Worm (Caenorhabditis elegans) whole organism, young adult: Measurements from ENCODE around the gene moc-5.
A peak's percentile ranks its signal among the peaks of the same experiment; 100 is the strongest.

Experiments
- B0261.1 ChIP-seq: sonication (generic microtip); optimal IDR thresholded peaks from 2 replicates; lab custom pipeline; 2016; ENCODE audit warnings: mild to moderate bottlenecking, missing genetic modification characterization, moderate library complexity, missing compliant biosample characterization
- C17E4.6 ChIP-seq: fragments of 200-800 bp; sonication (Bioruptor generic); IDR thresholded peaks from 2 replicates; pipeline ENCODE4 v1.3.6; 2022; ENCODE audit warnings: missing genetic modification reagents, missing genetic modification characterization, missing compliant biosample characterization
- D2030.7 ChIP-seq: fragments of 200-800 bp; sonication (Bioruptor generic); IDR thresholded peaks from 2 replicates; pipeline ENCODE4 v1.3.6; 2022; ENCODE audit warnings: missing genetic modification reagents, missing genetic modification characterization, missing compliant biosample characterization
- F22D6.2 ChIP-seq: sonication (generic microtip); optimal IDR thresholded peaks from 2 replicates; lab custom pipeline; 2016; ENCODE audit warnings: mild to moderate bottlenecking, missing genetic modification characterization, missing compliant biosample characterization
- F39B2.1 ChIP-seq: fragments of 200-800 bp; sonication (Bioruptor generic); IDR thresholded peaks from 2 replicates; pipeline ENCODE4 v1.3.6; 2022; ENCODE audit warnings: missing genetic modification reagents, missing genetic modification characterization, missing compliant biosample characterization
- F57C9.4 ChIP-seq: sonication (generic microtip); optimal IDR thresholded peaks from 2 replicates; lab custom pipeline; 2017; ENCODE audit warnings: mild to moderate bottlenecking, missing genetic modification characterization, missing compliant biosample characterization
- T07F8.4 ChIP-seq: sonication (generic microtip); optimal IDR thresholded peaks from 2 replicates; lab custom pipeline; 2016; ENCODE audit warnings: mild to moderate bottlenecking, missing genetic modification characterization, moderate library complexity, missing compliant biosample characterization
- Y53G8AR.9 ChIP-seq: fragments of 200-800 bp; sonication (Bioruptor generic); conservative IDR thresholded peaks from 2 replicates; pipeline ENCODE4 v1.3.6; 2022; ENCODE audit warnings: missing genetic modification reagents, missing genetic modification characterization, missing compliant biosample characterization
- Y95B8A.8 ChIP-seq: fragments of 200-800 bp; sonication (Bioruptor generic); IDR thresholded peaks from 2 replicates; pipeline ENCODE4 v1.3.6; 2022; ENCODE audit warnings: missing genetic modification reagents, missing genetic modification characterization, missing compliant biosample characterization
- akir-1 ChIP-seq: fragments of 200-800 bp; sonication (Bioruptor generic); optimal IDR thresholded peaks from 2 replicates; lab custom pipeline; 2018; ENCODE audit warnings: mild to moderate bottlenecking, missing genetic modification characterization, moderate library complexity, missing compliant biosample characterization
- aptf-2 ChIP-seq: fragments of 200-800 bp; sonication (Bioruptor generic); conservative IDR thresholded peaks from 2 replicates; pipeline ENCODE4 v1.3.6; 2022; ENCODE audit warnings: missing genetic modification reagents, missing genetic modification characterization, missing compliant biosample characterization
- aptf-3 ChIP-seq: fragments of 200-800 bp; sonication (Bioruptor generic); IDR thresholded peaks from 2 replicates; pipeline ENCODE4 v1.3.6; 2022; ENCODE audit warnings: missing genetic modification characterization, missing compliant biosample characterization
- attf-6 ChIP-seq: fragments of 200-800 bp; sonication (Bioruptor generic); IDR thresholded peaks from 2 replicates; pipeline ENCODE4 v1.3.6; 2022; ENCODE audit warnings: missing genetic modification reagents, missing genetic modification characterization, missing compliant biosample characterization
- bed-2 ChIP-seq: fragments of 200-800 bp; sonication (Bioruptor generic); IDR thresholded peaks from 2 replicates; pipeline ENCODE4 v1.3.6; 2022; ENCODE audit warnings: missing genetic modification reagents, missing genetic modification characterization, missing compliant biosample characterization
- chd-7 ChIP-seq: sonication (generic microtip); optimal IDR thresholded peaks from 2 replicates; lab custom pipeline; 2016; ENCODE audit warnings: mild to moderate bottlenecking, missing genetic modification characterization, moderate library complexity, missing compliant biosample characterization
- ets-4 ChIP-seq: fragments of 200-800 bp; sonication (Bioruptor generic); optimal IDR thresholded peaks from 2 replicates; lab custom pipeline; 2018; ENCODE audit warnings: mild to moderate bottlenecking, missing genetic modification characterization, missing compliant biosample characterization
- fkh-3 ChIP-seq: sonication (generic microtip); optimal IDR thresholded peaks from 2 replicates; lab custom pipeline; 2016; ENCODE audit warnings: mild to moderate bottlenecking, missing genetic modification characterization, missing compliant biosample characterization
- hlh-26 ChIP-seq: fragments of 200-800 bp; sonication (Bioruptor generic); conservative IDR thresholded peaks from 2 replicates; pipeline ENCODE4 v1.3.6; 2022; ENCODE audit warnings: missing genetic modification reagents, missing genetic modification characterization, missing compliant biosample characterization
- hmg-20 ChIP-seq: fragments of 200-800 bp; sonication (Bioruptor generic); IDR thresholded peaks from 2 replicates; pipeline ENCODE4 v1.3.6; 2022; ENCODE audit warnings: missing genetic modification reagents, missing genetic modification characterization, missing compliant biosample characterization
- hrde-1 ChIP-seq: sonication (generic microtip); optimal IDR thresholded peaks from 2 replicates; lab custom pipeline; 2016; ENCODE audit warnings: missing genetic modification characterization, mild to moderate bottlenecking, missing compliant biosample characterization, moderate library complexity, missing genotype, missing genetic modification reagents, borderline replicate concordance
- lir-1 ChIP-seq: fragments of 200-800 bp; sonication (Bioruptor generic); conservative IDR thresholded peaks from 2 replicates; pipeline ENCODE4 v1.3.6; 2022; ENCODE audit warnings: missing genetic modification reagents, missing genetic modification characterization, missing compliant biosample characterization
- lsl-1 ChIP-seq: fragments of 200-800 bp; sonication (Bioruptor generic); optimal IDR thresholded peaks from 2 replicates; lab custom pipeline; 2018; ENCODE audit warnings: mild to moderate bottlenecking, missing genetic modification characterization, moderate library complexity, missing compliant biosample characterization
- madf-3 ChIP-seq: fragments of 200-800 bp; sonication (Bioruptor generic); IDR thresholded peaks from 2 replicates; pipeline ENCODE4 v1.3.6; 2022; ENCODE audit warnings: missing genetic modification reagents, missing genetic modification characterization, missing compliant biosample characterization
- nfya-2 ChIP-seq: fragments of 200-800 bp; sonication (Bioruptor generic); IDR thresholded peaks from 2 replicates; pipeline ENCODE4 v1.3.6; 2022; ENCODE audit warnings: missing genetic modification reagents, missing genetic modification characterization, missing compliant biosample characterization
- nhr-120 ChIP-seq: fragments of 200-800 bp; sonication (Bioruptor generic); IDR thresholded peaks from 2 replicates; pipeline ENCODE4 v1.3.6; 2022; ENCODE audit warnings: missing genetic modification characterization, missing compliant biosample characterization
- pbrm-1 ChIP-seq: fragments of 200-800 bp; sonication (Bioruptor generic); IDR thresholded peaks from 2 replicates; pipeline ENCODE4 v1.3.6; 2022; ENCODE audit warnings: missing genetic modification reagents, missing genetic modification characterization, missing compliant biosample characterization
- rec-8 ChIP-seq, 2 experiments: sonication (generic microtip); optimal IDR thresholded peaks; 2 replicates each; lab custom pipeline; 2016; ENCODE audit warnings: mild to moderate bottlenecking in 2 of 2, missing genetic modification characterization in 2 of 2, missing genetic modification reagents in 2 of 2, missing genotype in 2 of 2, missing biosample characterization in 1 of 2, missing compliant biosample characterization in 1 of 2, moderate library complexity in 1 of 2
- rpc-1 ChIP-seq, 2 experiments: fragments of 150-350 bp in 1 of 2; sonication (generic microtip) in 1 of 2; optimal IDR thresholded peaks; 2 replicates each; lab custom pipeline; 2014 to 2018; ENCODE audit warnings: missing biosample characterization in 1 of 2, missing genetic modification characterization in 1 of 2, missing genetic modification reagents in 1 of 2, missing genotype in 1 of 2
- sdz-38 ChIP-seq: sonication (generic microtip); optimal IDR thresholded peaks from 2 replicates; lab custom pipeline; 2016; ENCODE audit warnings: missing genotype, missing genetic modification characterization, missing compliant biosample characterization
- sea-2 ChIP-seq: fragments of 200-800 bp; sonication (Bioruptor generic); IDR thresholded peaks from 2 replicates; pipeline ENCODE4 v1.3.6; 2022; ENCODE audit warnings: missing genetic modification characterization, missing compliant biosample characterization
- snpc-1.1 ChIP-seq: sonication (generic microtip); optimal IDR thresholded peaks from 2 replicates; lab custom pipeline; 2017; ENCODE audit warnings: missing genetic modification characterization, mild to moderate bottlenecking, missing compliant biosample characterization, antibody characterized with exemption, moderate library complexity, missing genotype, missing genetic modification reagents; ENCODE audit not compliant: insufficient read depth
- snpc-3.4 ChIP-seq: sonication (generic microtip); optimal IDR thresholded peaks from 2 replicates; lab custom pipeline; 2017; ENCODE audit warnings: missing genetic modification characterization, mild to moderate bottlenecking, missing compliant biosample characterization, antibody characterized with exemption, moderate library complexity, missing genotype, missing genetic modification reagents
- snpc-4 ChIP-seq, 5 experiments: fragments of 150-350 bp in 1 of 5; sonication (generic microtip) in 4 of 5; optimal IDR thresholded peaks; 2 replicates each; lab custom pipeline; 2014 to 2018; ENCODE audit warnings: missing genetic modification characterization in 5 of 5, missing biosample characterization in 3 of 5, antibody characterized with exemption in 2 of 5, mild to moderate bottlenecking in 2 of 5, missing compliant biosample characterization in 2 of 5, missing genotype in 2 of 5, moderate library complexity in 2 of 5, missing genetic modification reagents in 1 of 5
- somi-1 ChIP-seq: fragments of 200-800 bp; sonication (Bioruptor generic); optimal IDR thresholded peaks from 2 replicates; lab custom pipeline; 2018; ENCODE audit warnings: mild to moderate bottlenecking, missing genetic modification characterization, missing compliant biosample characterization
- sptf-2 ChIP-seq: fragments of 200-800 bp; sonication (Bioruptor generic); optimal IDR thresholded peaks from 2 replicates; lab custom pipeline; 2018; ENCODE audit warnings: mild to moderate bottlenecking, missing genetic modification characterization, missing compliant biosample characterization
- tbx-9 ChIP-seq: sonication (generic microtip); optimal IDR thresholded peaks from 2 replicates; lab custom pipeline; 2016; ENCODE audit warnings: borderline replicate concordance, missing genetic modification characterization, inconsistent platforms, missing compliant biosample characterization
- tlf-1 ChIP-seq: fragments of 200-800 bp; sonication (Bioruptor generic); optimal IDR thresholded peaks from 2 replicates; lab custom pipeline; 2018; ENCODE audit warnings: mild to moderate bottlenecking, missing genetic modification characterization, missing compliant biosample characterization
- unc-62 ChIP-seq: fragments of 150-350 bp; optimal IDR thresholded peaks from 2 replicates; lab custom pipeline; 2014; ENCODE audit warnings: missing biosample characterization, missing genetic modification reagents, missing genetic modification characterization

Gene moc-5

ce11 chrX:9527898-9528297 is 37.9 kb downstream of the moc-5 start (continued):
- TF ChIP-seq snpc-3.4 (tag; lab: Kevin White, UChicago) (no peak), F57C9.4 (tag; lab: Kevin White, UChicago) (no peak), attf-6 (GFP tag; lab: Robert Waterston, UW) (no peak), snpc-4 (GFP tag; optimal IDR thresholded peaks at IDR 0.05; lab: Kevin White, UChicago) (no peak), snpc-4 (tag; optimal IDR thresholded peaks at IDR 0.05; lab: Kevin White, UChicago) (no peak), somi-1 (GFP tag; lab: Kevin White, UChicago) (peak; percentile 19), F39B2.1 (GFP tag; lab: Robert Waterston, UW) (no peak), Y95B8A.8 (GFP tag; lab: Robert Waterston, UW) (no peak)

DNA sequence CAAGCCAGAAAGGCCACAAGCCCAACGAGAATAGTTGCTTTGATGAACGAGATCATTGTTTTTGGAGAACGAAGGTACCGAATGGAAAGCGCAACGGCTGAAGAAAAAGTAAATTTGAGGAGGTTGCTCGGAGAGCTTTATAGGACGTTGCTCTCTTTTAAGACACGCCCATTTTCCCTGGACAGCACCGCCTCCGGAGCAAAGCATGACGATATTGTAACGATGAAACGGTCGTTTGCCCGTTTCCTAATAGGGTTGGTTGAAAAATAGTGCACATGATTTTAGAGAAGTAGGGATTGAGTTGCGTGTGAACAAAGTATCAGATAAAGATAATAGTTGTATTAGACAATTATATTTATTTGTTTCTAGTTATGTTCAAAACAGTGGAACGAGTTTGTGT is 42.7 kb downstream of the moc-5 start, which contains the start of gene C07B5.3:
Gene C07B5.3 (minus strand): TSS at position 101 of the 400 bp plus-strand sequence.
- TF ChIP-seq chd-7 = no peak
- TF ChIP-seq madf-3 (GFP tag; lab: Robert Waterston, UW) = no peak
- no peak for TF ChIP-seq B0261.1 (tag; lab: Kevin White, UChicago)
- no peak for TF ChIP-seq rpc-1 (optimal IDR thresholded peaks at IDR 0.05; lab: Kevin White, UChicago)
- no peak for TF ChIP-seq rpc-1 (tag; optimal IDR thresholded peaks at IDR 0.05; lab: Kevin White, UChicago)
- TF ChIP-seq sdz-38 (tag; lab: Kevin White, UChicago) = no peak
- TF ChIP-seq unc-62 = no peak
- no peak for TF ChIP-seq C17E4.6
- TF ChIP-seq F39B2.1 (GFP tag; lab: Robert Waterston, UW) = no peak

DNA sequence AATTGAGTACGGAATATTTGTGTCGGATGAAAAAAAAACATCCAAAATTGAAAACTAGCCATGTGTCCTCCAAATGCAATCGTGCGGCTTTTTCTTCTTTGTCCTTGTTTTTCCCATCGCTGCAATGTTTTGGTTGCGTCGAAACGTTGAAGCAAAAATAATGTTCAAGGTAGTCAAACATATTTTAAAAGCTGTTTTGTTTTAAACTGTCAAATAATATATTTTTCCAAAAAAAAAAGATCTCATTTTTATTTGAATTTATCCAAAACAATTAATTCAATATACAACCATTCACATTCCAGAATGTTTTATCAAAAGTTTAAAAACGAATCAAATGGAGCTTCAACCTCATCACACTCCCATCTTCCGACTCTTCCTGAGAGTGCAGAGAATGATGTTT is 47.1 kb downstream of the moc-5 start, which contains the start of gene C07B5.6:
Gene C07B5.6 (plus strand): TSS at position 301 of the 400 bp plus-strand sequence.
- TF ChIP-seq nhr-120 (GFP tag; lab: Robert Waterston, UW) = no peak
- TF ChIP-seq bed-2 (GFP tag; lab: Robert Waterston, UW) = no peak
- no peak for TF ChIP-seq T07F8.4 (tag; lab: Kevin White, UChicago)
- TF ChIP-seq aptf-3 (GFP tag; lab: Robert Waterston, UW) = no peak
- no peak for TF ChIP-seq hrde-1 (tag; lab: Kevin White, UChicago)

DNA sequence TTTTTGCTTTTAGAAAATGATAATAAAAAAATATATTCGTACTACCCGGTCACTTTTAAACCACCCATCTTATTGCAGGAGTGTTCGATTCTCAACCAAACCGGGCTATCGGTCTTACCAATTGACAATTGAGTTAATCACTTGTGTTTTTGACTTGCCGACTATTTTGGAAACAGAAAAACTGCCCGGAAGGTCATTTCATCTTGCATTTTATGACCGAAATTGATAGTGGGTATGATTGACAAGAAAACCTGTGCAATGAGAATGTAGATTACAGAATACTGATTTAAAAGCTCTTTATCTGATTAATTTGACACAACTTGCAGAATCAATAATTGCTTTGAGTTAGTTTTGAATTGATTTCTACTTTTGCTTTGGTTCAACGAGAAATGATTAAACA is 48.7 kb downstream of the moc-5 start, which contains the start of gene C07B5.2:
Gene C07B5.2 (minus strand): TSS at position 101 of the 400 bp plus-strand sequence.
- no peak for TF ChIP-seq snpc-1.1
- TF ChIP-seq Y95B8A.8 (GFP tag; lab: Robert Waterston, UW) = no peak
- TF ChIP-seq aptf-2 (GFP tag; lab: Robert Waterston, UW) = no peak
- TF ChIP-seq hlh-26 (GFP tag; lab: Robert Waterston, UW) = no peak
- no peak for TF ChIP-seq rec-8 (tag; optimal IDR thresholded peaks at IDR 0.05; lab: Kevin White, UChicago)
- TF ChIP-seq B0261.1 (tag; lab: Kevin White, UChicago) = no peak
- no peak for TF ChIP-seq sptf-2 (GFP tag; lab: Kevin White, UChicago)
- no peak for TF ChIP-seq tlf-1
- TF ChIP-seq sea-2 (GFP tag; lab: Robert Waterston, UW) = no peak
- no peak for TF ChIP-seq akir-1
- no peak for TF ChIP-seq ets-4 (GFP tag; lab: Kevin White, UChicago)
- TF ChIP-seq nfya-2 = no peak

ce11 chrX:9512457-9512856 is 53.3 kb downstream of the moc-5 start:
- TF ChIP-seq lsl-1 (GFP tag; lab: Kevin White, UChicago) = no peak
- TF ChIP-seq snpc-3.4 (tag; lab: Kevin White, UChicago) = no peak
- no peak for TF ChIP-seq chd-7
- TF ChIP-seq hmg-20 (GFP tag; lab: Robert Waterston, UW) = no peak
- no peak for TF ChIP-seq lir-1
- TF ChIP-seq unc-62 = no peak
- TF ChIP-seq pbrm-1 (GFP tag; lab: Robert Waterston, UW) = no peak
- no peak for TF ChIP-seq F22D6.2 (tag; lab: Kevin White, UChicago)
- no peak for TF ChIP-seq fkh-3 (tag; lab: Kevin White, UChicago)
- no peak for TF ChIP-seq tbx-9 (tag; lab: Kevin White, UChicago)
- TF ChIP-seq Y53G8AR.9 = no peak
- no peak for TF ChIP-seq D2030.7 (GFP tag; lab: Robert Waterston, UW)
